Worm (Caenorhabditis elegans) whole organism, mixed stage, embryonic: Measurements from ENCODE around the gene F37A4.4.

ENCODE experiments used
- ces-1 ChIP-seq: fragments of 150-350 bp; optimal IDR thresholded peaks from 2 replicates; lab custom pipeline; 2014; ENCODE audit warnings: missing biosample characterization, missing genetic modification reagents, missing genetic modification characterization
- elt-1 ChIP-seq: sonication (generic microtip); optimal IDR thresholded peaks from 2 replicates; lab custom pipeline; 2017; ENCODE audit warnings: missing genetic modification characterization, mild to moderate bottlenecking, missing compliant biosample characterization, antibody characterized with exemption, moderate library complexity, borderline replicate concordance; ENCODE audit not compliant: insufficient read depth
- elt-3 ChIP-seq: fragments of 150-350 bp; optimal IDR thresholded peaks from 2 replicates; lab custom pipeline; 2014; ENCODE audit warnings: missing biosample characterization, missing genetic modification characterization
- lin-13 ChIP-seq: fragments of 150-350 bp; optimal IDR thresholded peaks from 2 replicates; lab custom pipeline; 2014; ENCODE audit warnings: missing biosample characterization, missing genetic modification characterization
- mab-5 ChIP-seq: fragments of 150-350 bp; optimal IDR thresholded peaks from 2 replicates; lab custom pipeline; 2014; ENCODE audit warnings: missing biosample characterization, missing genetic modification characterization
- nhr-237 ChIP-seq: fragments of 150-350 bp; optimal IDR thresholded peaks from 2 replicates; lab custom pipeline; 2014; ENCODE audit warnings: missing biosample characterization, missing genetic modification characterization
- nhr-28 ChIP-seq: fragments of 150-350 bp; optimal IDR thresholded peaks from 2 replicates; lab custom pipeline; 2014; ENCODE audit warnings: missing biosample characterization, missing genetic modification characterization
- nhr-76 ChIP-seq: sonication (generic microtip); optimal IDR thresholded peaks from 2 replicates; lab custom pipeline; 2017; ENCODE audit warnings: missing biosample characterization, missing genetic modification characterization
- snpc-4 ChIP-seq: fragments of 150-350 bp; optimal IDR thresholded peaks from 2 replicates; lab custom pipeline; 2014; ENCODE audit warnings: missing biosample characterization, missing genetic modification characterization
- unc-39 ChIP-seq: fragments of 150-350 bp; optimal IDR thresholded peaks from 2 replicates; lab custom pipeline; 2014; ENCODE audit warnings: missing biosample characterization, missing genetic modification characterization
- ztf-11 ChIP-seq: fragments of 150-350 bp; optimal IDR thresholded peaks from 2 replicates; lab custom pipeline; 2014; ENCODE audit warnings: missing biosample characterization, missing genetic modification characterization

ce11 chrIII:6677304-6677703 is 36.1 kb upstream of the F37A4.4 start:
- TF ChIP-seq elt-1 (tag; lab: Kevin White, UChicago) (no peak), nhr-76 (tag; lab: Kevin White, UChicago) (no peak), nhr-28 (tag; lab: Kevin White, UChicago) (no peak), mab-5 (tag; lab: Kevin White, UChicago) (no peak), lin-13 (tag; lab: Kevin White, UChicago) (no peak), snpc-4 (tag; lab: Kevin White, UChicago) (no peak), ces-1 (peak; percentile 55), nhr-237 (no peak), unc-39 (tag; lab: Kevin White, UChicago) (no peak), ztf-11 (no peak), elt-3 (no peak)
